Worm (Caenorhabditis elegans): ENCODE data around the gene srbc-82.

Gene srbc-82

ce11 chrV:16300276-16300675 is at the start of gene srbc-82:
Gene srbc-82 (plus strand): TSS chrV:16300576.
- TF ChIP-seq W03F9.2 (tag; optimal IDR thresholded peaks at IDR 0.05), result no peak
- TF ChIP-seq dao-5 (tag; optimal IDR thresholded peaks at IDR 0.05), result no peak
- TF ChIP-seq him-1 (tag; optimal IDR thresholded peaks at IDR 0.05), result no peak

DNA sequence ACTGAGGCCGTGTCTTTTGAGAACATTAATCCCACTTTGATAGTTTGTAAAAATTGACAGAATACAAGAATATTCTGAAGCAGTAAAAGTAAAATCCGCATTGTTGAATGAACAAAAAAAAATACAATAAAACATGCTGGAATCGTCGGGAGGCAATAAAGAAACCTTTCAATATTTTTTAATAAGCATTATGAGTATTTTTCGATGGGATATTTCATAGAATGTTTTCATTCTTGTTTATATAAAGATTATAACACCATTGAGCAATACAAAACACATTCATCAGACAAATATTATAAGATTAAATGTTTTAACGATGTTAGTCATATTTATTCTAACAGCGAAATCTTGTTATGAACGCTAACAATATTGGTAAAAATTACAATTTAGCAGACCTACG is 46.7 kb upstream of the srbc-82 start, which contains the start of gene gcy-20:
TSS of gene gcy-20 (minus strand) at position 101 of the 400 bp plus-strand sequence.
- TF ChIP-seq W03F9.2 (tag; optimal IDR thresholded peaks at IDR 0.05) (no peak), dao-5 (tag; optimal IDR thresholded peaks at IDR 0.05) (no peak), him-1 (tag; optimal IDR thresholded peaks at IDR 0.05) (no peak)

ce11 chrV:16256395-16256794 is 44.0 kb upstream of the srbc-82 start, which contains the start of gene bgnt-1.3:
Gene bgnt-1.3 (minus strand): TSS chrV:16256495.
- TF ChIP-seq W03F9.2 (tag; optimal IDR thresholded peaks at IDR 0.05) (no peak), him-1 (tag; optimal IDR thresholded peaks at IDR 0.05) (no peak), dao-5 (tag; optimal IDR thresholded peaks at IDR 0.05) (no peak)

DNA sequence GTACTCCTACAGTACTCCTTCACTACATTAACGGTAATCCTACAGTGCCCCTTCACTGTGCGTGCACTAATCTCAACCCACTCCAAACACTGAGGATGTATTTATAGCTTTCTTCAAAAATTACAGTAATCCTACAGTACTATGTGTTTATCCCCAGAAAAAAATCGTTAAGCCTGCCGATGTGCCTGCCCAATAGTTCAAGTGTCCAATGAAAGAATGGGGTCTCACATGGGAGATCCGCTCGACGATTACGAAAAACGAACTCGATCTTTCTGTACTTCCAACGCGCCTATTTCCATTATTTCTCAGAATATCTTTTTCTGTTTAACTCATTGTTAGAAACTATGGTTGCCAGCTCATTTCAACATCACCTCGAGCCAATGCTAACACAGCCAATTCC is 42.2 kb upstream of the srbc-82 start, which contains the start of gene nhr-218:
TSS of gene nhr-218 (plus strand) at position 301 of the 400 bp plus-strand sequence.
- TF ChIP-seq dao-5 (tag; optimal IDR thresholded peaks at IDR 0.05) (no peak), him-1 (tag; optimal IDR thresholded peaks at IDR 0.05) (no peak), W03F9.2 (tag; optimal IDR thresholded peaks at IDR 0.05) (no peak)

DNA sequence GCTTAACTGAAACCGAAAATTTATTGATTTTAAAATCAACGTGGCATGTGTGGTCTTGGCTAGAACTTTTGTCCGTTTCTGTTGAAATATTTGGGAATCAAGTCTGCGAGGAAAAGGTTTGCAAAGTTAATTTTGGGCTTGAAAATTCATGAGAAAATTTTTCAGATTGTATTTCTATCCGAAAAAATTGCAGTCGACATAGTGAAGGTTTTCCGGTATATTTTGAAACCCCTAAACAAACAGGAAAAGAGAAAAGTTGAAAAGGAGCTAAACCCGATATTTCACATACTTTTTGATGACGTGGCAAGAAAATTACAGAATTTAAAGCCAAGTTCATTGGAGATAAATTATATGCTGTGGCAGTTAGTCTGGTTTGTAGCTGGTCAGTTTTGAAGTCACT is 40.7 kb upstream of the srbc-82 start, which contains the start of gene nhr-127:
TSS of gene nhr-127 (plus strand) at position 301 of the 400 bp plus-strand sequence.
- no peak for TF ChIP-seq dao-5 (tag; optimal IDR thresholded peaks at IDR 0.05)
- no peak for TF ChIP-seq W03F9.2 (tag; optimal IDR thresholded peaks at IDR 0.05)
- no peak for TF ChIP-seq him-1 (tag; optimal IDR thresholded peaks at IDR 0.05)

DNA sequence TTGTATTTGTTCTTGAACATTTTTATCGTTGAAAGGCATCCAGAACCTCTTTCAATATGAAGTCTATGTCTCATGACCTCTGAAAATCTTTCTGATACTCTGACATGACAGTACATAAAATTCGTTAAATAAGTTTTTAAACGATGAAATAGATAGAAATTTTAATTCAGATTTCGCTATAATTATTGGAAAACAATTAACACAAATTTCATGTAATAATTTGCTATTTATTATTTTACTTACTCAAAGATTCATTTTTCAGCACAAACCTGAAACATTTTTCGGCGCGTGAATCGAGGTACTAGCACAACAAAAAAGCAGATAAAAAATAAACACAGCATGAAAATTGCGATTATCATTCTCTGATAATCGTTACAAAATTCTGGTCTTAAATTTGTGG is 33.9 kb upstream of the srbc-82 start, which contains the start of gene T13F3.4:
TSS of gene T13F3.4 (minus strand) at position 101 of the 400 bp plus-strand sequence.
- TF ChIP-seq him-1 (tag; optimal IDR thresholded peaks at IDR 0.05) (no peak), dao-5 (tag; optimal IDR thresholded peaks at IDR 0.05) (no peak), W03F9.2 (tag; optimal IDR thresholded peaks at IDR 0.05) (no peak)

DNA sequence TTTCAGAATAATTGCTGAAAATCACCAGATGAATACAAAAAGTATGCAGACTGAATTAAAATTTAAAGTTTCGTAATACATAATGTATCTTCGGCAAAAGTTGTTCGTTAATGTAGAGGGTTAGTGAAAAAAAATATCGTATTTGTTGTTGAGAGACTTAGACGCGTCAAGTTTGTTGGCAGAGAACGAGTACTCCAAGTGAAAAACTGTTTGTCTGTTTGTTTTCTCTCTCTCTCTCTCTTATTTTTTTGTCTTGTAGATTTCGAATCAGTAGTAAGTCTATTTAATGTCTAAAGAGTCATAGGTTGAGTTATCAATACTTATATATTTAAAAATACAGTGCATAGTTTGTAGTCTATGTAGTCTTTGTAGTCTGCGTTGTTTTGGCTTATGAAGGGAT is 30.8 kb upstream of the srbc-82 start, which contains the start of the genes fbxa-2 and T13F3.8:
TSS of gene fbxa-2 (minus strand) at position 101 of the 400 bp plus-strand sequence.
TSS of gene T13F3.8 (plus strand) at position 245 of the 400 bp plus-strand sequence.
- TF ChIP-seq dao-5 (tag; optimal IDR thresholded peaks at IDR 0.05) (no peak), him-1 (tag; optimal IDR thresholded peaks at IDR 0.05) (no peak), W03F9.2 (tag; optimal IDR thresholded peaks at IDR 0.05) (no peak)

ce11 chrV:16271121-16271520 is 29.3 kb upstream of the srbc-82 start, which contains the start of gene T13F3.6:
Gene T13F3.6 (minus strand): TSS chrV:16271221.
- TF ChIP-seq W03F9.2 (tag; optimal IDR thresholded peaks at IDR 0.05), result no peak
- no peak for TF ChIP-seq dao-5 (tag; optimal IDR thresholded peaks at IDR 0.05)
- no peak for TF ChIP-seq him-1 (tag; optimal IDR thresholded peaks at IDR 0.05)

- TF ChIP-seq him-1 (tag; optimal IDR thresholded peaks at IDR 0.05), result no peak
- TF ChIP-seq W03F9.2 (tag; optimal IDR thresholded peaks at IDR 0.05), result no peak
- no peak for TF ChIP-seq dao-5 (tag; optimal IDR thresholded peaks at IDR 0.05)
Observed at ce11 chrV:16275347-16275746, 25.0 kb upstream of the srbc-82 start, which contains the start of gene pacl-1. Gene pacl-1 (minus strand): TSS chrV:16275447.

DNA sequence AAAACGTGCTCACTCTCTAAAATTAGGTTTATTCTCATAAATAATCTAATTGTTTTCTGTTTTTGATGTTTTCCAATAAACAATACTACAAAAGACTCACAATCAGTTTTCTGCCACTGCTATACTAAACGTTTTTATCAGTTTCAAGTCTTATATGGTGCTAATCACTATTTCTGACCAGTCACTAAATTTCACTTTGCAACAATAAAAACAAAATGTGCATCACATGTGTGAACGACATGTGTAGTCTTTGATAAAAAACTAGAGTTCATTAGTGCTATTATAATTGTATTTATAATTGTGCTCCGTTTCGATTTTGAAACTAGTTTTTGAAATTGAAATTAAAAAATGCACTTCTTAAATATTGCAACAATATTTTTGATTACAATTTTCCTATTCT is 22.5 kb upstream of the srbc-82 start, which contains the start of gene cyp-37B1:
TSS of gene cyp-37B1 (plus strand) at position 199 of the 400 bp plus-strand sequence.
- TF ChIP-seq W03F9.2 (tag; optimal IDR thresholded peaks at IDR 0.05) (no peak), him-1 (tag; optimal IDR thresholded peaks at IDR 0.05) (no peak), dao-5 (tag; optimal IDR thresholded peaks at IDR 0.05) (no peak)

DNA sequence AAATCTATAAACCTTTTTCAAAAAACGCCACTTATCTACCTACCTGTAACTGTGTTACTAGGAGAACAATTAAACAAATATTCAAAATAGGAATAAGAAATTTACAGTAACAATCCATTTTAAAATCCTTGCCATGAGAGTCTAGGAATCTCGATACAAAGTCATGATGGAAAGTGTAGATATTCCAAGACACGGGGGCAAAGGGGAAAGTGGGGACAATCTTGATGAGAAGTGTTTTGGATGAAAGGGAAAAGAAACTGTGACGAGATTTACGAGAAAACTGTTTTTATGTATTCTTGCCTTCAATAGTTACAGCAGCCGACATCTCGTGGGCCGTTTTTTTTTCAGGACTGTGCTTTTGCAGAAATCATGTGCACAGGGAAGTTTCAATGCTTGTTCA is 18.2 kb upstream of the srbc-82 start, which contains the start of gene F28G4.2:
TSS of gene F28G4.2 (minus strand) at position 175 of the 400 bp plus-strand sequence.
- TF ChIP-seq him-1 (tag; optimal IDR thresholded peaks at IDR 0.05), result no peak
- no peak for TF ChIP-seq W03F9.2 (tag; optimal IDR thresholded peaks at IDR 0.05)
- no peak for TF ChIP-seq dao-5 (tag; optimal IDR thresholded peaks at IDR 0.05)

ce11 chrV:16285794-16286193 is 14.6 kb upstream of the srbc-82 start, which contains the start of gene F28G4.4:
Gene F28G4.4 (minus strand): TSS chrV:16285894.
- TF ChIP-seq him-1 (tag; optimal IDR thresholded peaks at IDR 0.05) (no peak), W03F9.2 (tag; optimal IDR thresholded peaks at IDR 0.05) (no peak), dao-5 (tag; optimal IDR thresholded peaks at IDR 0.05) (no peak)

DNA sequence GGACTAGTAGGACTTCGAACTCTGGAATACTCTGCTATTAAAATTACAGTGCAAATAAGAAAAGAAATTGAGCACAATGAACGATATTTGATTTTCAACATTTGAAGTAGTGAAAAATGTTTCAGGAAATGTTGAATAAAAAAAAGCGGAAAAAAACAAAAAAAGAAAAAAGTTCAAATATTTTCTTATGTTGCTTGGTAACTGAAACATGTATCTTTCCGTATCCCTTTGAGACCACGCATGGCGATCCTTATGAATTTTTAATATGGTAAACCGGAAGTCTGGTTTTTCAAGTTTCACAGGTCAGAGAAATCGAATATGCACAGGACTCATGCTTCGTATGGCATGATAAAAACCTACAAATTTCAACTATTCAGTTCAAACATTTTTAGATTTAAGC is 12.8 kb upstream of the srbc-82 start, which contains the start of gene F28G4.3:
TSS of gene F28G4.3 (minus strand) at position 101 of the 400 bp plus-strand sequence.
- no peak for TF ChIP-seq W03F9.2 (tag; optimal IDR thresholded peaks at IDR 0.05)
- TF ChIP-seq dao-5 (tag; optimal IDR thresholded peaks at IDR 0.05), result no peak
- no peak for TF ChIP-seq him-1 (tag; optimal IDR thresholded peaks at IDR 0.05)

ce11 chrV:16292409-16292808 is 8.0 kb upstream of the srbc-82 start, which contains the start of gene oac-5:
Gene oac-5 (plus strand): TSS chrV:16292709.
- TF ChIP-seq dao-5 (tag; optimal IDR thresholded peaks at IDR 0.05) (no peak), W03F9.2 (tag; optimal IDR thresholded peaks at IDR 0.05) (no peak), him-1 (tag; optimal IDR thresholded peaks at IDR 0.05) (no peak)

All from whole organism, L4/young adult.